Fruit fly (Drosophila melanogaster) whole organism, embryonic: ENCODE measurements around the gene caps.

Source experiments
- CG18599 ChIP-seq: fragments of 200-800 bp; sonication (Bioruptor generic); optimal IDR thresholded peaks from 3 replicates; lab custom pipeline; 2017; ENCODE audit warnings: missing biosample characterization, missing genetic modification characterization, mild to moderate bottlenecking, moderate library complexity, missing genetic modification reagents
- hth ChIP-seq: fragments of >200 bp; optimal IDR thresholded peaks from 2 replicates; lab custom pipeline; 2017; ENCODE audit warnings: inconsistent platforms

DNA sequence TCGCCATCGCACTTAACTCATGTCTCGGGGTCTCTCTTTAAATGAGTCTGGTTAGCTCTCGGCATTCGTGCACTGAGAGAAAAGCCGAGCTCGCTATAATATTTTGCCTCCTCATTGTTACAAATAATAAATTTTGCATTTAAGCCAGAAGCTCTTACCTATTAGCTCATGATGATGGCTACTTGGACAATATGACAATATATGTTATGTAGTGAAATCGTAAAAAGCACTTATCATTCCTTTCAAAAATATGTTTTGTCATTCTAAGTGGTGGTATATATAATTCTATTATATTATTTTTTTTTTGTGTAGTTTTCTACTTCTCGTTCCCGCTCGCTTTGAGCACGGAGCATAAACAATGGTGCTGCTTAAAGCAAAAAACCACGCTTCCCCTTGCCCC, 38.8 kb downstream of the caps start:
- TF ChIP-seq CG18599 (GFP tag; lab: Kevin White, UChicago) (no peak), hth (lab: Kevin White, UChicago) (no peak)
